Fruit fly (Drosophila melanogaster): ENCODE data around the gene CG33725.

CG33725 gene

DNA sequence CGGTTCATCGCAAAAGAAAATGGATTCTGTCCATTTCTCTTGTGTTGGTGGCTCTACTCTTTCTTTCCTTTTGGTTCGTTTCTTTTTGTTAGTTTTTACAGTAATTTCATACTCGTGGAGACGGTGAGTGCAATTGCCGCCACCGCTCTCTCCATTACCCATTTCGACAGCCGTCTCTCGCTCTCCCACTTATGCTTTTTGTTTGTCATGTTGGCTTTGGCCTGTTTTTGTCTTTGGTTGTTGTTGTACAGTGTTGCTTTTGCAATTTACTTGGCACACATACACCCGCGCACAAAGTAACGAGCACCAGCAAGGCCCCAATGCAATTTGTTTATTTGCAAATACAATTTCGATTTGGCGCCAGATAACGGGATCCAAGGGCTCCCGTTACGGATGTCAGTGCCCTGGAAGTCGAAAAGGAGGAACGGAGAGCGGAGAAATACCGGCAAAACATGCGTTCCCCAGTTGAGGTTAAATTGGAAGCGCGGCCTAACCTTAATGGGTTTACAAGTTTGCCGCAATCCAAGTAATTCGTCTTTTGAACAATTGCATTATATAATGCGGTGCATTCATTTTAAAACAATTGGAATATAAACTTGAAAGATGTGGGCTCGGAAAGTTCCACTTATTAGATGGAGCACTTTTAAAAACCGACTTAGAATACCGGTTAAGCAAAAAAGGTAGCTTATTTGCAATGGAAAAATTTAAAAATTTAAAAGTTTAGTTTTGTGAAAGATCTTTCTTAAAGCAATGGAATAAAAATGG lies 33.5 kb downstream of the CG33725 start (continued):
- TF ChIP-seq nom (GFP tag; optimal IDR thresholded peaks at IDR 0.05), result peak; percentile 95
- no peak for TF ChIP-seq croc (GFP tag; conservative IDR thresholded peaks at IDR 0.05)
- TF ChIP-seq ATbp (GFP tag; optimal IDR thresholded peaks at IDR 0.05), result peak; percentile 43
- no peak for TF ChIP-seq CG32532 (GFP tag; IDR thresholded peaks at IDR 0.05)
- TF ChIP-seq bsh (GFP tag; optimal IDR thresholded peaks at IDR 0.05), result peak in 1 of 2 experiments; percentile 89
- 0 out of 3 replicates have a peak, but pooled peaks have one; percentile 14 for TF ChIP-seq CG34224 (GFP tag; IDR thresholded peaks at IDR 0.05; ENCODE audit: partially characterized antibody)
- TF ChIP-seq Pdp1 (GFP tag; optimal IDR thresholded peaks at IDR 0.05), result peak in 1 of 2 experiments; percentile 85
- peak; percentile 68 for TF ChIP-seq CG4360 (GFP tag; IDR thresholded peaks at IDR 0.05)
- no peak for TF ChIP-seq bcd (GFP tag; optimal IDR thresholded peaks at IDR 0.05)
- no peak for TF ChIP-seq Hr51 (GFP tag; optimal IDR thresholded peaks at IDR 0.05)
- TF ChIP-seq ham (GFP tag; IDR thresholded peaks at IDR 0.05), result no peak
- TF ChIP-seq Doc2 (GFP tag; IDR thresholded peaks at IDR 0.05), result no peak
- no peak for TF ChIP-seq CG4404 (GFP tag; IDR thresholded peaks at IDR 0.05)

DNA sequence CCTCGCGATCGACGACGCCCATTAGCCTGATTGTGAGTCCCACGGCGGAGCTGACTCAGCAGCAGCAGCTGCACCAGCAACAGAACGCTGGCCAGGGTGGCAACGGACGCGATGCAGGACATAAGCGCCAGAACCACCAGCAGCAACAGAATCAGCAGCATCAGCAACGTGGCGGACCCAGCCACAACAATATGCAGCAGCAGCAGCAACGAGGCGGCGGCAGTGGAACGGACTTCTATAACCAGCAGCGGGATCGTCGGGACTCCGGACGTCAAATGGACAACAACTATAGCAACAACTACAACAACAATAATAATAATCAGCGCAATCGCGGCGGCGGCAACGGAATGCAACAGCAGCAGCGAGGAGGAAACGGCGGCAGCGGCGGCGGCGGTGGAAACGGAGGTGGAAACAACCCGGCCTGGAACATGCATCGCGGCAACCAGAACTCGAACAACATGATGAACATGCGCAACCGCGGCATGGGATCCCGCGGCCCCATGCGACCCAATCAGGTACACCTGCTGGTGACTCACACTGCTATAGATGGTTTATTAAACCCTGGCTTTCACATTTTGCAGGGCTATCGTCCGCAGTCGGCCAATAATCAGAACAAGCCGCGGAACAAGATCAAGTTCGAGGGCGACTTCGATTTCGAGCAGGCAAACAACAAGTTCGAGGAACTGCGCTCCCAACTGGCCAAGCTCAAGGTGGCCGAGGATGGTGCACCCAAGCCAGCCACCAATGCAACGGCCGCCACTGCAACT lies 35.2 kb downstream of the CG33725 start:
- TF ChIP-seq sob (GFP tag; IDR thresholded peaks at IDR 0.05), result no peak
- TF ChIP-seq Taf1 (GFP tag; IDR thresholded peaks at IDR 0.05), result no peak
- TF ChIP-seq CG7963 (GFP tag; IDR thresholded peaks at IDR 0.05; ENCODE audit: partially characterized antibody), result no peak
- TF ChIP-seq knrl (GFP tag; IDR thresholded peaks at IDR 0.05; ENCODE audit: partially characterized antibody), result no peak
- no peak for TF ChIP-seq CG17361 (GFP tag; IDR thresholded peaks at IDR 0.05)
- no peak for TF ChIP-seq Oaz (GFP tag; IDR thresholded peaks at IDR 0.05)
- no peak for TF ChIP-seq CG12659 (GFP tag; optimal IDR thresholded peaks at IDR 0.05)
- peak in 1 of 2 experiments; percentile 81 for TF ChIP-seq Dfd (GFP tag; optimal IDR thresholded peaks at IDR 0.05)
- TF ChIP-seq cas (GFP tag; IDR thresholded peaks at IDR 0.05), result no peak
- TF ChIP-seq Chrac-16 (GFP tag; optimal IDR thresholded peaks at IDR 0.05), result no peak
- no peak for TF ChIP-seq CG4360 (GFP tag; IDR thresholded peaks at IDR 0.05)
- TF ChIP-seq CG7556 (GFP tag; optimal IDR thresholded peaks at IDR 0.05), result no peak
- TF ChIP-seq CG11456 (GFP tag; IDR thresholded peaks at IDR 0.05), result 0 out of 3 replicates have a peak, but pooled peaks have one; percentile 58
- TF ChIP-seq ase (GFP tag; IDR thresholded peaks at IDR 0.05), result no peak
- no peak for TF ChIP-seq CG17568 (GFP tag; optimal IDR thresholded peaks at IDR 0.05)
- no peak for TF ChIP-seq sd (tag; optimal IDR thresholded peaks at IDR 0.05)
- no peak for TF ChIP-seq h (optimal IDR thresholded peaks at IDR 0.05)
- TF ChIP-seq CG8765 (GFP tag; IDR thresholded peaks at IDR 0.05), result no peak
- no peak for TF ChIP-seq CG2202 (tag; optimal IDR thresholded peaks at IDR 0.05)
- no peak for TF ChIP-seq Doc2 (GFP tag; IDR thresholded peaks at IDR 0.05)
- TF ChIP-seq CG8944 (GFP tag; optimal IDR thresholded peaks at IDR 0.05), result peak; percentile 16
- no peak for TF ChIP-seq nerfin-1 (tag; optimal IDR thresholded peaks at IDR 0.05)
- TF ChIP-seq CG13123 (GFP tag; optimal IDR thresholded peaks at IDR 0.05), result no peak
- TF ChIP-seq Lpt (GFP tag; optimal IDR thresholded peaks at IDR 0.05), result no peak
- no peak for TF ChIP-seq mirr (GFP tag; optimal IDR thresholded peaks at IDR 0.05)
- no peak for TF ChIP-seq CG14965 (GFP tag; optimal IDR thresholded peaks at IDR 0.05; ENCODE audit: borderline replicate concordance)
- TF ChIP-seq ara (GFP tag; IDR thresholded peaks at IDR 0.05), result no peak
- TF ChIP-seq Fer3 (tag; optimal IDR thresholded peaks at IDR 0.05), result no peak
- TF ChIP-seq wor (GFP tag; IDR thresholded peaks at IDR 0.05), result no peak
- no peak for TF ChIP-seq amos (GFP tag; IDR thresholded peaks at IDR 0.05; ENCODE audit: partially characterized antibody)
- TF ChIP-seq CG1602 (GFP tag; optimal IDR thresholded peaks at IDR 0.05), result no peak
- TF ChIP-seq tin (GFP tag; optimal IDR thresholded peaks at IDR 0.05), result no peak
- TF ChIP-seq Ada2b (GFP tag; IDR thresholded peaks at IDR 0.05), result no peak
- TF ChIP-seq pb (GFP tag; optimal IDR thresholded peaks at IDR 0.05), result no peak
- TF ChIP-seq H2.0 (GFP tag; IDR thresholded peaks at IDR 0.05), result 0 out of 2 replicates have a peak, but pooled peaks have one; percentile 11
- no peak for TF ChIP-seq CG6689 (GFP tag; IDR thresholded peaks at IDR 0.05)
